Worm (Caenorhabditis elegans): ENCODE data around the gene T19D12.4.

The T19D12.4 gene

ce11 chrII:6600973-6601372 lies 29.9 kb upstream of the T19D12.4 start, which contains the start of gene vps-33.2:
Gene vps-33.2, plus strand, starts transcription at chrII:6601216.
- TF ChIP-seq ham-2 (GFP tag; optimal IDR thresholded peaks at IDR 0.05): peak; percentile 79
- TF ChIP-seq ces-1 (GFP tag; optimal IDR thresholded peaks at IDR 0.05): no peak
- TF ChIP-seq pha-4 (tag; optimal IDR thresholded peaks at IDR 0.05): peak; percentile 42
- peak; percentile 29 for TF ChIP-seq cnd-1 (tag; optimal IDR thresholded peaks at IDR 0.05)
- TF ChIP-seq ceh-39 (tag; optimal IDR thresholded peaks at IDR 0.05): peak; percentile 19
- peak; percentile 6 for TF ChIP-seq lin-13 (tag; optimal IDR thresholded peaks at IDR 0.05)

DNA sequence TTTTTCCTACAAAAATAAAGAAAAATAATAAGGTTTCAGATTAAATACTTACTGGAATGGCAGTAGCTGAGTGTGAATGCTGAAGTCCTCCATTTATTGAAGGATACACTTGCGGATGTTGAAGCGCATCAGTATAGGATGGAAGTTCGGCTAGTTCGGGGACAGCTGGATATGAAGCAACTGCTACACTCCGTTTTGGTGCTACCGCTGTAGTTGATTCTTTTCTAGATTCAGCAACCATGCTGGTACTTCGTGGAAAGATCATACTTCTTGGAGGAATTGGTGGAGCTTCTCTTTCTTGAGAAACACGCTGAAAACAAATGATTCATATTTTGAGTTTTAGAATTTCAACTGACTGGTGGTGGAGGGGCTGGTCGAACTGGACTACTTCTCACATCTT lies 22.3 kb upstream of the T19D12.4 start:
- TF ChIP-seq snpc-4 (tag; optimal IDR thresholded peaks at IDR 0.05) (no peak), nhr-12 (tag; optimal IDR thresholded peaks at IDR 0.05) (no peak)

DNA sequence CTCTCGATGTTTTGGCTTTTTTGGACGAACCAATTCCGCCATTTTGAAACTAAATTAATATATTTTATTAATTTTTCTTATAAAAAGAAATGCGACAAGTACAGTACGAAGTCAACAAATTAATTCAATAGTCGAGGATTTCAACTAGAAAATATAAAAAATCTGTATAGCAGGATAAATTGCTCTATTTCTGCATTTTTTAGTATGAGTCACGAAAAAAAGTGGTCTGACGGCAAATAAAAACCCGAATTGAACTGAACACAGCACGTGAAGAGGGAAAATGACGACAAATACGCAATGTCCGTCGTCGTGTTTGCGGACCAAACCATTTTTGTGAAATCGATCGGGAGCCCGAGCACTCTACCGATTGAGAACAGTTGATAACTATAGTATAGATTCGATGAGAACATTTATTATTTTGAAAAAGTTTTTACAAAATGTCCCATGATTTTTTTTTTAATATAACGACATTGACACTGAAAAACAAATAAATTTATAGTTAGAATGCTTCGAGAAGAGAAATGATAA lies 21.5 kb upstream of the T19D12.4 start, which contains the start of gene epg-5:
TSS of gene epg-5 (minus strand) at position 51 of the 528 bp plus-strand sequence.
- TF ChIP-seq unc-120 (tag; optimal IDR thresholded peaks at IDR 0.05; ENCODE audit: poor library complexity, severe bottlenecking) (peak; percentile 67), unc-39 (tag; optimal IDR thresholded peaks at IDR 0.05) (no peak)

DNA sequence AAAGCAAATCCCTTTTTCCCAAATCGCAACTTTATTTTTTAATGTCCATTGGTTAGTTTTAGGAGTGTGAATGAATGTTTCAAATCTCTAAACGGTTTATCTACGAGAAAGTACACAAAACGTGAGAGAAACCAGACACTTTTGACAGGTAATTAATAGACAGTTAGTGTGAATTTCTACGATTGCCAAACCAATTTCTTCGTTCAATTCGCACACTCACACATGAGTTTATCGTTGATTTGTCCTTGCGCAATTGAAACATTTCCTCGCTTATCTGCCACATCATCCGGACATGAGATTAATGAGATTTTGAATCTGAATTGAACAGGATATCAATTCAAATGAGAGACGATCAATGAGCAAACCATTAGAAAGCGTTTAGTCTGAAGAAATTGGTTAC lies 20.6 kb upstream of the T19D12.4 start:
- TF ChIP-seq elt-1 (tag; optimal IDR thresholded peaks at IDR 0.05; ENCODE audit: borderline replicate concordance, insufficient read depth): peak; percentile 4
- TF ChIP-seq blmp-1 (tag; optimal IDR thresholded peaks at IDR 0.05): no peak
- TF ChIP-seq ceh-43 (GFP tag; optimal IDR thresholded peaks at IDR 0.05): no peak

ce11 chrII:6612544-6612943 lies 18.4 kb upstream of the T19D12.4 start:
- no peak for TF ChIP-seq mab-5 (tag; optimal IDR thresholded peaks at IDR 0.05)
- TF ChIP-seq blmp-1 (tag; optimal IDR thresholded peaks at IDR 0.05): no peak
- TF ChIP-seq unc-120 (tag; optimal IDR thresholded peaks at IDR 0.05; ENCODE audit: poor library complexity, severe bottlenecking): no peak
- no peak for TF ChIP-seq nhr-12 (tag; optimal IDR thresholded peaks at IDR 0.05)
- TF ChIP-seq drap-1 (GFP tag; optimal IDR thresholded peaks at IDR 0.05): no peak
- TF ChIP-seq sem-2 (GFP tag; optimal IDR thresholded peaks at IDR 0.05): no peak
- no peak for TF ChIP-seq snpc-4 (tag; optimal IDR thresholded peaks at IDR 0.05)
- TF ChIP-seq hlh-1 (tag; optimal IDR thresholded peaks at IDR 0.05): no peak
- no peak for TF ChIP-seq ztf-11 (tag; optimal IDR thresholded peaks at IDR 0.05)
- no peak for TF ChIP-seq nhr-2 (tag; optimal IDR thresholded peaks at IDR 0.05)
- no peak for TF ChIP-seq ceh-43 (GFP tag; optimal IDR thresholded peaks at IDR 0.05)
- TF ChIP-seq elt-1 (tag; optimal IDR thresholded peaks at IDR 0.05; ENCODE audit: borderline replicate concordance, insufficient read depth): no peak
- TF ChIP-seq lin-32 (GFP tag; optimal IDR thresholded peaks at IDR 0.05): no peak
- no peak for TF ChIP-seq mls-2 (tag; optimal IDR thresholded peaks at IDR 0.05)
- no peak for TF ChIP-seq nhr-28 (tag; optimal IDR thresholded peaks at IDR 0.05)
- TF ChIP-seq elt-3 (tag; optimal IDR thresholded peaks at IDR 0.05): no peak

DNA sequence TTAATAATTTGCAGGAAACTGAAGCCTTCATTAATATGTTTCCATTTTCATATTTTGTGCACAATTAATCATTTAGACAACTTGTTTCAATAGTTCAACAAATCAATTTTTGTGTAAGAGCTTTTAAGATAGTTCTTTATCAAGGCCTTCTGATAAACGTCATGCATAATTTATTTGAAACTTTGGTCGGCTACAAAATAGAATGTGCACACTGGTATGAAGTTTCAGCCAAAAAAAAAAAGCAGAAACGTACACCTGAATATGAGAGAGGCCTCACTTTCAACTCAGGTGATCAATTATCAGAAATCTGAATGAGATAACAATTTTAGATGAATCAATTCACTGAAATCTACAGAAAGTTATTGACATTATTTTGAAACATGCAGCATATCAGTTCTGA lies 16.4 kb upstream of the T19D12.4 start:
- TF ChIP-seq unc-120 (tag; optimal IDR thresholded peaks at IDR 0.05; ENCODE audit: poor library complexity, severe bottlenecking) (no peak), elt-1 (tag; optimal IDR thresholded peaks at IDR 0.05; ENCODE audit: borderline replicate concordance, insufficient read depth) (no peak), ceh-83 (GFP tag; optimal IDR thresholded peaks at IDR 0.05) (no peak), sptf-1 (tag; optimal IDR thresholded peaks at IDR 0.05) (no peak), hlh-1 (tag; optimal IDR thresholded peaks at IDR 0.05) (no peak)

DNA sequence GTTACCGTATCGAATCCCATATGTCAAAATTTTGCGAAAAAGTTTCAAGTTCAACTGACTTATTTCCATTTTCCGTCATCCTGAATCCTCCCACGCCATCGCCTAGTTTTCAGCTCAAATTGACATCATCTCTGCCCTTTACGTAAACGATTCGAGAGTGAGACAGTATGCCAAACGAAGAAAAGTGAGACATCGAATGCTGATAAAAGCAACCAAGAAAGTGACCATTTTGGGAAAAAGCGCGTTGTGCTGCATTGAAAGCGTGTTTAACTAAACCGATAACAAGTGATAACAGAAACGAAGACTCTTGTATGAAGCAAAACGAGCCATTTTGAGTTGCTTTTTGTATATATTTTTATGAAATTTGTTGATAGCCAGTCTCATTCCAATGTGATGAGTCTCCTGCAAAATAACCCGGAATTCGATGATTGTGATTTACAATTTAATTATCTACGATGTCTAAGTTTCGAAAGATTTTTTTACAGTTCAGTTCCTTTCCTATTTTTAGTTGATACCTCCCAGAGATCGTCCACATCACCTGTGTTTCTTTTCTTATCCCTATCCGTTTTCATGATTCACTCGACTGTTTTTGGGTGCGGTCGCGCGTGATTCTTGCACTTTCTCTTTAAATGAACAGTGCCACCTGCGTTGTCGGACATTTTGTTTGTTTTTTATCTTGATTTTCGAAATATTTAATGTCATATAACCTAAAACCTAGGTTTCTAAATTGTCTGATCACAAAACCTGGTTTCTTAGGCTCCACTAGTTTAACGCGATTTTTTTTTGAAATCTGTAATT lies 15.5 kb upstream of the T19D12.4 start:
- TF ChIP-seq mep-1 (tag; optimal IDR thresholded peaks at IDR 0.05) (no peak), zip-8 (tag; optimal IDR thresholded peaks at IDR 0.05) (no peak), unc-39 (tag; optimal IDR thresholded peaks at IDR 0.05) (no peak), cnd-1 (tag; optimal IDR thresholded peaks at IDR 0.05) (no peak), bed-3 (GFP tag; optimal IDR thresholded peaks at IDR 0.05) (no peak), ceh-39 (tag; optimal IDR thresholded peaks at IDR 0.05) (no peak), pha-4 (tag; optimal IDR thresholded peaks at IDR 0.05) (no peak), nhr-2 (tag; optimal IDR thresholded peaks at IDR 0.05) (no peak), tbx-8 (GFP tag; optimal IDR thresholded peaks at IDR 0.05) (no peak), hlh-1 (tag; optimal IDR thresholded peaks at IDR 0.05) (no peak), nhr-76 (tag; optimal IDR thresholded peaks at IDR 0.05) (no peak), lsy-2 (tag; optimal IDR thresholded peaks at IDR 0.05) (no peak), unc-62 (GFP tag; optimal IDR thresholded peaks at IDR 0.05) (no peak), nhr-28 (tag; optimal IDR thresholded peaks at IDR 0.05) (no peak), lin-32 (GFP tag; optimal IDR thresholded peaks at IDR 0.05) (no peak), blmp-1 (tag; optimal IDR thresholded peaks at IDR 0.05) (no peak)
